Fruit fly (Drosophila melanogaster) whole organism, embryonic: Measurements from ENCODE around the gene CG4025.

ENCODE experiments used
- ATbp ChIP-seq: fragments of 200-800 bp; sonication (Bioruptor generic); optimal IDR thresholded peaks from 2 replicates; lab custom pipeline; 2017; ENCODE audit warnings: missing biosample characterization, mild to moderate bottlenecking, missing genetic modification characterization, missing genetic modification reagents
- C15 ChIP-seq: fragments of 200-800 bp; sonication (Bioruptor generic); IDR thresholded peaks from 3 replicates; pipeline ENCODE4 v1.3.6; 2022; ENCODE audit warnings: missing biosample characterization, missing genetic modification characterization
- CG10147 ChIP-seq: fragments of 200-800 bp; sonication (Bioruptor generic); optimal IDR thresholded peaks from 2 replicates; lab custom pipeline; 2019; ENCODE audit warnings: missing biosample characterization, mild to moderate bottlenecking, missing genetic modification characterization, moderate library complexity
- CG10543 ChIP-seq: fragments of 200-800 bp; sonication (Bioruptor generic); optimal IDR thresholded peaks from 3 replicates; lab custom pipeline; 2017; ENCODE audit warnings: missing biosample characterization, mild to moderate bottlenecking, missing genetic modification characterization, moderate library complexity
- CG11247 ChIP-seq: fragments of 200-800 bp; sonication (Bioruptor generic); IDR thresholded peaks from 2 replicates; pipeline ENCODE4 v1.3.6; 2022; ENCODE audit warnings: missing biosample characterization, missing genetic modification characterization
- CG13424 ChIP-seq: fragments of 200-800 bp; sonication (Bioruptor generic); optimal IDR thresholded peaks from 2 replicates; lab custom pipeline; 2019; ENCODE audit warnings: missing biosample characterization, mild to moderate bottlenecking, missing genetic modification characterization, moderate library complexity
- CG15479 ChIP-seq: fragments of 200-800 bp; sonication (Bioruptor generic); optimal IDR thresholded peaks from 3 replicates; lab custom pipeline; 2019; ENCODE audit warnings: missing biosample characterization, mild to moderate bottlenecking, missing genetic modification characterization, moderate library complexity
- CG16815 ChIP-seq: fragments of 200-800 bp; sonication (Bioruptor generic); optimal IDR thresholded peaks from 3 replicates; lab custom pipeline; 2017; ENCODE audit warnings: missing biosample characterization, mild to moderate bottlenecking, missing genetic modification characterization
- CG17359 ChIP-seq: fragments of 200-800 bp; sonication (Bioruptor generic); optimal IDR thresholded peaks from 3 replicates; lab custom pipeline; 2018; ENCODE audit warnings: missing biosample characterization, mild to moderate bottlenecking, missing genetic modification characterization, moderate library complexity
- CG17912 ChIP-seq: fragments of 200-800 bp; sonication (Bioruptor generic); optimal IDR thresholded peaks from 2 replicates; lab custom pipeline; 2018; ENCODE audit warnings: missing biosample characterization, mild to moderate bottlenecking, missing genetic modification characterization
- CG18262 ChIP-seq: fragments of 200-800 bp; optimal IDR thresholded peaks from 3 replicates; lab custom pipeline; 2019; ENCODE audit warnings: missing biosample characterization, mild to moderate bottlenecking, missing genetic modification characterization, moderate library complexity
- CG2202 ChIP-seq: fragments of 200-800 bp; sonication (Bioruptor generic); optimal IDR thresholded peaks from 2 replicates; lab custom pipeline; 2018; ENCODE audit warnings: missing biosample characterization, mild to moderate bottlenecking, missing genetic modification characterization
- CG31224 ChIP-seq: fragments of 200-800 bp; sonication (Bioruptor generic); IDR thresholded peaks from 2 replicates; pipeline ENCODE4 v1.3.6; 2022; ENCODE audit warnings: missing biosample characterization, missing genetic modification characterization
- CG31441 ChIP-seq: fragments of 200-800 bp; sonication (Bioruptor generic); IDR thresholded peaks from 2 replicates; pipeline ENCODE4 v1.3.6; 2022; ENCODE audit warnings: missing biosample characterization, missing genetic modification characterization
- CG3407 ChIP-seq: fragments of 200-800 bp; sonication (Bioruptor generic); optimal IDR thresholded peaks from 2 replicates; lab custom pipeline; 2018; ENCODE audit warnings: missing biosample characterization, mild to moderate bottlenecking, missing genetic modification characterization
- CG42726 ChIP-seq: fragments of 200-800 bp; sonication (Bioruptor generic); IDR thresholded peaks from 2 replicates; pipeline ENCODE4 v1.3.6; 2022; ENCODE audit warnings: missing biosample characterization, missing genetic modification characterization; ENCODE audit not compliant: partially characterized antibody
- CG4617 ChIP-seq: fragments of 200-800 bp; sonication (Bioruptor generic); optimal IDR thresholded peaks from 3 replicates; lab custom pipeline; 2016; ENCODE audit warnings: missing biosample characterization, missing genetic modification characterization, borderline replicate concordance
- CG6254 ChIP-seq: fragments of 200-800 bp; sonication (Bioruptor generic); optimal IDR thresholded peaks from 3 replicates; lab custom pipeline; 2017; ENCODE audit warnings: mild to moderate bottlenecking, missing biosample characterization, missing genetic modification reagents, missing genetic modification characterization
- CoRest ChIP-seq: fragments of 200-800 bp; sonication (Bioruptor generic); optimal IDR thresholded peaks from 3 replicates; lab custom pipeline; 2018; ENCODE audit warnings: missing biosample characterization, mild to moderate bottlenecking, missing genetic modification characterization, moderate library complexity
- Dll ChIP-seq: fragments of 200-800 bp; sonication (Bioruptor generic); IDR thresholded peaks from 4 replicates; pipeline ENCODE4 v1.3.6; 2022; ENCODE audit warnings: missing biosample characterization, missing genetic modification characterization; ENCODE audit not compliant: partially characterized antibody
- Doc2 ChIP-seq: fragments of 200-800 bp; sonication (Bioruptor generic); IDR thresholded peaks from 2 replicates; pipeline ENCODE4 v1.3.6; 2022; ENCODE audit warnings: missing biosample characterization, missing genetic modification characterization
- GATAe ChIP-seq: fragments of 200-800 bp; sonication (Bioruptor generic); conservative IDR thresholded peaks from 2 replicates; pipeline ENCODE4 v1.3.6; 2022; ENCODE audit warnings: missing biosample characterization, missing genetic modification characterization
- H15 ChIP-seq: fragments of 200-800 bp; sonication (Bioruptor generic); IDR thresholded peaks from 3 replicates; pipeline ENCODE4 v1.3.6; 2022; ENCODE audit warnings: missing biosample characterization, missing genetic modification characterization
- Hr3 ChIP-seq: fragments of 200-800 bp; sonication (Bioruptor generic); optimal IDR thresholded peaks from 3 replicates; lab custom pipeline; 2016; ENCODE audit warnings: missing biosample characterization, missing genetic modification characterization
- Hsf ChIP-seq: fragments of 200-800 bp; sonication (Bioruptor generic); optimal IDR thresholded peaks from 3 replicates; lab custom pipeline; 2016; ENCODE audit warnings: missing biosample characterization, missing genetic modification characterization
- MESR4 ChIP-seq: fragments of 200-800 bp; sonication (Bioruptor generic); optimal IDR thresholded peaks from 2 replicates; lab custom pipeline; 2018; ENCODE audit warnings: missing biosample characterization, mild to moderate bottlenecking, missing genetic modification characterization, moderate library complexity
- Med ChIP-seq: fragments of 200-800 bp; sonication (Bioruptor generic); peaks from one replicate; lab custom pipeline; 2016; ENCODE audit warnings: missing biosample characterization, missing genetic modification characterization, mild to moderate bottlenecking, inconsistent platforms, moderate library complexity
- Usf ChIP-seq: fragments of 200-800 bp; sonication (Bioruptor generic); optimal IDR thresholded peaks from 2 replicates; lab custom pipeline; 2017; ENCODE audit warnings: missing genotype, missing biosample characterization, missing genetic modification characterization
- ato ChIP-seq: fragments of 200-800 bp; sonication (Bioruptor generic); IDR thresholded peaks from 2 replicates; pipeline ENCODE4 v1.3.6; 2022; ENCODE audit warnings: missing biosample characterization, missing genetic modification characterization; ENCODE audit not compliant: partially characterized antibody
- btn ChIP-seq: fragments of 200-800 bp; sonication (Bioruptor generic); optimal IDR thresholded peaks from 2 replicates; lab custom pipeline; 2016; ENCODE audit warnings: missing biosample characterization, missing genetic modification characterization
- cas ChIP-seq: fragments of 200-800 bp; sonication (Bioruptor generic); IDR thresholded peaks from 2 replicates; pipeline ENCODE4 v1.3.6; 2022; ENCODE audit warnings: missing biosample characterization, missing genetic modification characterization
- cg ChIP-seq: fragments of 200-800 bp; sonication (Bioruptor generic); optimal IDR thresholded peaks from 3 replicates; lab custom pipeline; 2019; ENCODE audit warnings: missing biosample characterization, mild to moderate bottlenecking, missing genetic modification characterization, moderate library complexity
- chif ChIP-seq, 2 experiments: fragments of 200-800 bp; sonication (Bioruptor generic); optimal IDR thresholded peaks; 3 replicates each; lab custom pipeline; 2016; ENCODE audit warnings: missing biosample characterization in 2 of 2, missing genetic modification characterization in 2 of 2
- ci ChIP-seq: fragments of 200-800 bp; sonication (Bioruptor generic); IDR thresholded peaks from 3 replicates; pipeline ENCODE4 v1.3.6; 2022; ENCODE audit warnings: missing biosample characterization, missing genetic modification characterization
- danr ChIP-seq: fragments of 200-800 bp; sonication (Bioruptor generic); IDR thresholded peaks from 2 replicates; pipeline ENCODE4 v1.3.6; 2022; ENCODE audit warnings: missing biosample characterization, missing genetic modification characterization
- dpn ChIP-seq, 2 experiments: fragments of 200-800 bp; sonication (Bioruptor generic); optimal IDR thresholded peaks; 3 replicates each; lab custom pipeline; 2016; ENCODE audit warnings: missing biosample characterization in 2 of 2, missing genetic modification characterization in 2 of 2
- esg ChIP-seq: fragments of 200-800 bp; sonication (Bioruptor generic); conservative IDR thresholded peaks from 2 replicates; pipeline ENCODE4 v1.3.6; 2022; ENCODE audit warnings: missing biosample characterization, missing genetic modification characterization
- eyg ChIP-seq: fragments of 200-800 bp; sonication (Bioruptor generic); optimal IDR thresholded peaks from 3 replicates; lab custom pipeline; 2016; ENCODE audit warnings: missing biosample characterization, missing genetic modification characterization
- fd102C ChIP-seq: fragments of 200-800 bp; sonication (Bioruptor generic); optimal IDR thresholded peaks from 2 replicates; lab custom pipeline; 2018; ENCODE audit warnings: missing biosample characterization, mild to moderate bottlenecking, missing genetic modification characterization, moderate library complexity
- h ChIP-seq: fragments of >200 bp; optimal IDR thresholded peaks from 2 replicates; lab custom pipeline; 2017
- hth ChIP-seq: fragments of >200 bp; optimal IDR thresholded peaks from 2 replicates; lab custom pipeline; 2017; ENCODE audit warnings: inconsistent platforms
- jigr1 ChIP-seq: fragments of 200-800 bp; sonication (Bioruptor generic); IDR thresholded peaks from 3 replicates; pipeline ENCODE4 v1.3.6; 2022; ENCODE audit warnings: missing biosample characterization, missing genetic modification characterization
- nom ChIP-seq: fragments of 200-800 bp; sonication (Bioruptor generic); optimal IDR thresholded peaks from 2 replicates; lab custom pipeline; 2017; ENCODE audit warnings: missing biosample characterization, missing genetic modification characterization, mild to moderate bottlenecking, moderate library complexity, missing genetic modification reagents
- pzg ChIP-seq: fragments of 200-800 bp; sonication (Bioruptor generic); optimal IDR thresholded peaks from 3 replicates; lab custom pipeline; 2018; ENCODE audit warnings: missing biosample characterization, mild to moderate bottlenecking, missing genetic modification characterization, moderate library complexity
- ranshi ChIP-seq: fragments of 200-800 bp; sonication (Bioruptor generic); IDR thresholded peaks from 2 replicates; pipeline ENCODE4 v1.3.6; 2022; ENCODE audit warnings: missing biosample characterization, missing genetic modification characterization
- scrt ChIP-seq: fragments of 200-800 bp; sonication (Bioruptor generic); optimal IDR thresholded peaks from 2 replicates; lab custom pipeline; 2018; ENCODE audit warnings: missing biosample characterization, mild to moderate bottlenecking, missing genetic modification characterization, moderate library complexity
- slou ChIP-seq: fragments of 200-800 bp; sonication (Bioruptor generic); optimal IDR thresholded peaks from 3 replicates; lab custom pipeline; 2016; ENCODE audit warnings: missing biosample characterization, missing genetic modification characterization
- stc ChIP-seq: fragments of 200-800 bp; sonication (Bioruptor generic); IDR thresholded peaks from 2 replicates; pipeline ENCODE4 v1.3.6; 2022; ENCODE audit warnings: missing biosample characterization, missing genetic modification characterization
- z ChIP-seq: fragments of 200-800 bp; sonication (Bioruptor generic); IDR thresholded peaks from 3 replicates; pipeline ENCODE4 v1.3.6; 2022; ENCODE audit warnings: missing biosample characterization, missing genetic modification characterization
- zf30C ChIP-seq: fragments of 200-800 bp; sonication (Bioruptor generic); optimal IDR thresholded peaks from 3 replicates; lab custom pipeline; 2018; ENCODE audit warnings: missing biosample characterization, mild to moderate bottlenecking, missing genetic modification characterization

CG4025 gene

dm6 chrX:2036800-2037488 lies 39.8 kb upstream of the CG4025 start:
- 0 out of 3 replicates have a peak, but pooled peaks have one; percentile 32 for TF ChIP-seq H15 (GFP tag; lab: Robert Waterston, UW)
- TF ChIP-seq ranshi (GFP tag; lab: Robert Waterston, UW) = no peak
- TF ChIP-seq h (lab: Kevin White, UChicago) = no peak
- TF ChIP-seq CG11247 (GFP tag; lab: Robert Waterston, UW) = no peak
- TF ChIP-seq CG15479 = no peak
- no peak for TF ChIP-seq CG3407 (GFP tag; lab: Kevin White, UChicago)
- TF ChIP-seq hth (lab: Kevin White, UChicago) = no peak
- TF ChIP-seq Med (GFP tag; lab: Kevin White, UChicago) = peak; percentile 77
- TF ChIP-seq ATbp (GFP tag; lab: Kevin White, UChicago) = peak; percentile 19
- TF ChIP-seq ato (GFP tag; lab: Robert Waterston, UW) = no peak
- no peak for TF ChIP-seq scrt (GFP tag; lab: Kevin White, UChicago)
- peak; percentile 26 for TF ChIP-seq Hsf (GFP tag; lab: Kevin White, UChicago)
- no peak for TF ChIP-seq Usf (GFP tag; lab: Kevin White, UChicago)
- peak; percentile 25 for TF ChIP-seq Hr3 (GFP tag; lab: Kevin White, UChicago)
- TF ChIP-seq eyg (GFP tag; lab: Kevin White, UChicago) = peak; percentile 36
- TF ChIP-seq cg (GFP tag; lab: Kevin White, UChicago) = no peak
- no peak for TF ChIP-seq nom (GFP tag; lab: Kevin White, UChicago)
- TF ChIP-seq btn = no peak
- no peak for TF ChIP-seq dpn (GFP tag; optimal IDR thresholded peaks at IDR 0.05; lab: Kevin White, UChicago)
- TF ChIP-seq esg (GFP tag; lab: Robert Waterston, UW) = no peak
- TF ChIP-seq CG10147 = no peak
- TF ChIP-seq CG13424 = peak; percentile 13
- no peak for TF ChIP-seq CG10543 (GFP tag; lab: Kevin White, UChicago)
- no peak for TF ChIP-seq CG2202 (tag; lab: Kevin White, UChicago)
- no peak for TF ChIP-seq cas (GFP tag; lab: Robert Waterston, UW)
- no peak for TF ChIP-seq jigr1 (GFP tag; lab: Robert Waterston, UW)
- peak; percentile 17 for TF ChIP-seq CG17359 (tag; lab: Kevin White, UChicago)
- TF ChIP-seq z (GFP tag; lab: Robert Waterston, UW) = no peak
- TF ChIP-seq pzg (GFP tag; lab: Kevin White, UChicago) = no peak
- no peak for TF ChIP-seq stc (GFP tag; lab: Robert Waterston, UW)
- no peak for TF ChIP-seq GATAe (GFP tag; lab: Robert Waterston, UW)
- TF ChIP-seq zf30C (GFP tag; lab: Kevin White, UChicago) = no peak
- no peak for TF ChIP-seq CG17912 (GFP tag; lab: Kevin White, UChicago)
- TF ChIP-seq slou (GFP tag; lab: Kevin White, UChicago) = no peak
- peak in 1 of 2 experiments; percentile 25 for TF ChIP-seq chif (GFP tag; optimal IDR thresholded peaks at IDR 0.05; lab: Kevin White, UChicago)
- peak; percentile 28 for TF ChIP-seq CG18262 (tag; lab: Kevin White, UChicago)
- TF ChIP-seq Dll = no peak
- no peak for TF ChIP-seq C15 (GFP tag; lab: Robert Waterston, UW)
- TF ChIP-seq CG4617 = no peak
- TF ChIP-seq CoRest (tag; lab: Kevin White, UChicago) = peak; percentile 40
- TF ChIP-seq CG31441 (GFP tag; lab: Robert Waterston, UW) = no peak
- no peak for TF ChIP-seq MESR4 (GFP tag; lab: Kevin White, UChicago)
- TF ChIP-seq fd102C (GFP tag; lab: Kevin White, UChicago) = no peak
- no peak for TF ChIP-seq Doc2 (GFP tag; lab: Robert Waterston, UW)
- TF ChIP-seq CG6254 (GFP tag; lab: Kevin White, UChicago) = peak; percentile 86
- no peak for TF ChIP-seq CG16815 (GFP tag; lab: Kevin White, UChicago)
- TF ChIP-seq danr (GFP tag; lab: Robert Waterston, UW) = no peak
- TF ChIP-seq CG42726 = no peak
- 0 out of 2 replicates have a peak, but pooled peaks have one; percentile 4 for TF ChIP-seq CG31224 (GFP tag; lab: Robert Waterston, UW)
- no peak for TF ChIP-seq ci (GFP tag; lab: Robert Waterston, UW)
